Fruit fly (Drosophila melanogaster) ovary, adult (tissue): ENCODE data around the gene CG14313.

Experiments
- CG17801 ChIP-seq: fragments of 200-800 bp; optimal IDR thresholded peaks from 2 replicates; lab custom pipeline; 2019; ENCODE audit warnings: missing biosample characterization, mild to moderate bottlenecking, missing genetic modification characterization, moderate library complexity; ENCODE audit not compliant: partially characterized antibody

The CG14313 gene

DNA sequence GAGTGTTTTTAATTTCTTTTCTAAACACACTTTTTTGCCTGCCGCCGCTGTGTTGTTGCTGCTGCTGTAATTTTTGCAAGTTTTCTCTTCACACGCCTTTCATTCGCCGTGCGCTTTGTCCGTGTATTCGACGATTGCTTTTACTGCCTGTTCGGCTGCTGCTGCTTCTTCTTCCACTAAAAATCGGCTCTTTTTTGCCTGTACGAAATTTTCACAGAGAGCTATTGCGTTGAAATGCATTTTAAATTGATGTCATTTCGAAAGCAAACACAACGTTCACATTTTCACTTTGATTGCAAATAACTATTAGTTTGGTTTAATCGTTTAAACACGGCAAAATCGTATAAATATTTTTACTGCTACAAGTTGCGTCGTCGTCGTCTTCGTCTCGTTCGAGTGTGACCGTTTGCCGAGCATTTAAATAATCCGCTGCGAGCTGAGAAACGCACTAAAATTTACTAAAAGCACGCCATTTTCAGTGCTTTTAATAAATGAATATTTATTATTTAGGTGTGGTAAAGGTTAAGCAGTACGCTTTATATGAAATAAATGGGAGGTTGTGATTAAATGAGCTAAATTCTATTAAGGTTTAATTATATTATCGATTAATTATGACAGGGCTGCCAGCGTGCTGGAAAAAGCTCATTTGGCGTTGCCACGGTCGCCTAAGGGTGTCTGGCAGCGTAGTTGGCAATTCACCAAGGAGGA lies 7.6 kb upstream of the CG14313 start, which contains the start of the genes Ssdp and CG7985:
TSS of gene Ssdp (minus strand) at position 419 of the 708 bp plus-strand sequence.
TSS of gene CG7985 (plus strand) at position 681 of the 708 bp plus-strand sequence.
- TF ChIP-seq CG17801 (GFP tag; lab: Kevin White, UChicago), result no peak

dm6 chr3R:18198518-18199118 lies 6.9 kb upstream of the CG14313 start:
- peak; percentile 61 for TF ChIP-seq CG17801 (GFP tag; lab: Kevin White, UChicago)

- no peak for TF ChIP-seq CG17801 (GFP tag; lab: Kevin White, UChicago)
Measured at dm6 chr3R:18197802-18198148, 6.0 kb upstream of the CG14313 start.

DNA sequence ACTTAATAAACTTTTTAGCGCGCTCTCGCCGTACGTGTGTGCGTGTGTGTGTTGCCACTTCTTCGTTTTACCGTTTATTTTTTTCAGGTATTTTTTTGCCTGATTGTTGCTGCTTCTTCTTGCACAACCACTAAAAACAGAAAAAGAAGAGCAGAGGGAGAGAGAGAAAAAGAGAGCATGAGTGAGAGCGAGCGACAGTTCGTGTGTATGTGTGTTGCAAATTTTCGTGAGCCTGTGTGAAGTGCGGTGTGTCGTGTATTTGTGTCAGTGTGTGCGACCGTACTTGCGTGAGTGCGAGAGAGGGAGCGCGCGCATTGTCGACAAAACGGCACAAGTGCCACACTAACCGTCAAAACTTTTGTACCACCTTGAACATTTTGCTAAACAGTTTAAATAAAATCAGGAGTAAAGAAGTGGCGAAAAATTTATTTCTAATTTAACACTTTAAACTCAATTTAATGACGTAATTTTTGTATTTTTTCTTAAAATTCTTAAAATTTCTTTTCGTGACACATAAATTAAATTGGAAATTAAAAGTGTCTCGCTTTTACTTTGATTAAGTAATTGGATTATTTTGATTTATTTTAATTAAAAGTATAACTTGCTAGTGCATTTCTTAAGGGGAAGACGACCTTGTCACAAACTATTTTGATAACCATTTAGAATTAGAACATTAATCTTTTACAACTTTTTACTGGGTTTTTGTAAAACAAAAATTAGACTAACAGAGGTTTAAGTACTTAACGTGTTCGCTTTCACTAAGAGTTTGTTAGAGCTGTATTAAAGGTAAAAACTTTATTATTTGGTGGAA lies 5.4 kb upstream of the CG14313 start:
- peak; percentile 93 for TF ChIP-seq CG17801 (GFP tag; lab: Kevin White, UChicago)

- TF ChIP-seq CG17801 (GFP tag; lab: Kevin White, UChicago), result no peak
Measured at dm6 chr3R:18196622-18196990, 4.8 kb upstream of the CG14313 start.

DNA sequence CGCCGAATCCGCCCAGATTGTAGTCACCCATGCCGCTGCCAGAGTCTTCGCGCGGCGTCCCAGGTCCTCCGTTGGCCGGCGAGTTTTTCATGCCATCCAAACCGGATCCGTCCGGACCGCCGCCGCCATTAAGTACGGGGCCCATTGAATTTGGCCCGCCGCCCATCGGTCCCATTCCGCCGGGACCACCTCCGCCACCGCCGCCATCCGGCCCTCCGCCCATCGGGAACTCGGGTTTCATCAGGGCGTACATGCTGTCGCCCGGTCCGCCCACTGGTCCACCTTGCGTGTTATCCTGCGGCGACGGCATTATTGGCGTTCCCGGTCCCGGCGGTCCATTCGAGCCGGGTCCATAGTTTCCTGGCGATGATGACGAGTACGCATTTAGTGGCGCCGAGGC lies 3.5 kb upstream of the CG14313 start:
- no peak for TF ChIP-seq CG17801 (GFP tag; lab: Kevin White, UChicago)

dm6 chr3R:18188702-18189125 lies 3.1 kb downstream of the CG14313 start, which contains the start of the genes CG12321 and MED17:
TSS of gene CG12321 (minus strand) at chr3R:18188707.
TSS of gene MED17 (plus strand) at chr3R:18189072.
- TF ChIP-seq CG17801 (GFP tag; lab: Kevin White, UChicago), result peak; percentile 85

DNA sequence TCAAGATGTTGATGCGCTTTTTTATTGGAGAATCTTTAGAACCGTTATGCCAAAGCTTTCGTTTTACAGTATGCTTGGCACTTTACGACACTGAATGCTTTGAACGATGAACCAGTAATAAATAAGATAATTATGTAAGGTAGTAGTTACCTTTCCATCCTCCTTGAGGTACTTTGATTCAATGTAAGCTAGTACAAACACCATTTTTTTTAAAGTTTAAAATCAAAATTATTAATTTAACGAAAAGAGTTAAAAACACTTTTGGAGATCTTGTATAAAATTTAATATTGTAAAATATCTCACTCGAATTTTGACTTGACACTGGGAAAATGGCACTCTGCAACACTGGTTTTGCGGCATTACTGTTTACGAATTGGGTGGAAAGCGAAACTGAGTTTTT lies 6.4 kb downstream of the CG14313 start, which contains the start of the genes Arp5 and CG7208:
TSS of gene Arp5 (plus strand) at position 114 of the 400 bp plus-strand sequence.
TSS of gene CG7208 (minus strand) at position 331 of the 400 bp plus-strand sequence.
- TF ChIP-seq CG17801 (GFP tag; lab: Kevin White, UChicago), result peak; percentile 86

dm6 chr3R:18183244-18183643 lies 8.5 kb downstream of the CG14313 start, which contains the start of gene cdm:
TSS of gene cdm (minus strand) at chr3R:18183479.
- peak; percentile 2 for TF ChIP-seq CG17801 (GFP tag; lab: Kevin White, UChicago)

- peak; percentile 75 for TF ChIP-seq CG17801 (GFP tag; lab: Kevin White, UChicago)
Measured at dm6 chr3R:18171983-18172967, 19.5 kb downstream of the CG14313 start.

- no peak for TF ChIP-seq CG17801 (GFP tag; lab: Kevin White, UChicago)
Measured at dm6 chr3R:18169982-18170531, 21.7 kb downstream of the CG14313 start.

- no peak for TF ChIP-seq CG17801 (GFP tag; lab: Kevin White, UChicago)
Measured at dm6 chr3R:18168929-18169350, 22.8 kb downstream of the CG14313 start.

- TF ChIP-seq CG17801 (GFP tag; lab: Kevin White, UChicago), result peak; percentile 23
Measured at dm6 chr3R:18168398-18168797, 23.4 kb downstream of the CG14313 start.
